Worm (Caenorhabditis elegans): ENCODE data around the gene oatr-1.
A peak's percentile ranks its signal among the peaks of the same experiment; 100 is the strongest.

The oatr-1 gene

DNA sequence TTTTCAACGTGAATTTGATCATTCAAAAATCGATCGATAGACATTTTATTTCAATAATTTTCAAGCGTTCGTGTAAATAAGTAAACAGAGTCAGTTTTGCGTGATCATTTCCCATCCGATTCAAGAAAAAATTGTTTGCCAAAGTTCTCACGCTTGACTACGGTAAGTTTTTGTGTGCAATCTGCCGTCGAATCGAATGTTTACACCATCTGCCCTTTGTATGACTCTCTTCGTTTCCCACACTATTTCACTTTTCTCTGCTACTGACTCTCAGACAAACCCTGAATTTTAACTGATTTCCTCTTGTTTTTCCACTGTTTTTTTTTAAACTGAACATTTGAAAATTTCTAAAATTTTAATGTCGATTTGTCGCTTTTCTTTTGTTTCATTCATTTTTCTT is 51.2 kb downstream of the oatr-1 start (continued):
- peak; percentile 75 for TF ChIP-seq gmeb-1 (tag; optimal IDR thresholded peaks at IDR 0.05)
- TF ChIP-seq R02D3.7 (tag; optimal IDR thresholded peaks at IDR 0.05), result peak; percentile 22
- no peak for TF ChIP-seq ceh-16 (tag; optimal IDR thresholded peaks at IDR 0.05)
- peak; percentile 93 for TF ChIP-seq nhr-129 (tag; optimal IDR thresholded peaks at IDR 0.05)
- TF ChIP-seq nhr-23 (tag; optimal IDR thresholded peaks at IDR 0.05), result no peak
- TF ChIP-seq Y55F3AM.14 (GFP tag; optimal IDR thresholded peaks at IDR 0.05), result peak; percentile 29
- no peak for TF ChIP-seq ZK546.5 (tag; optimal IDR thresholded peaks at IDR 0.05)
- no peak for TF ChIP-seq ztf-11 (tag; optimal IDR thresholded peaks at IDR 0.05)
- TF ChIP-seq ama-1 (optimal IDR thresholded peaks at IDR 0.05), result peak; percentile 53
- peak; percentile 84 for TF ChIP-seq lin-13 (GFP tag; optimal IDR thresholded peaks at IDR 0.05)
- peak; percentile 96 to 98 for TF ChIP-seq lsy-2 (tag; optimal IDR thresholded peaks at IDR 0.05)
- TF ChIP-seq sma-3 (GFP tag; optimal IDR thresholded peaks at IDR 0.05), result peak; percentile 74
- TF ChIP-seq egl-27 (tag; optimal IDR thresholded peaks at IDR 0.05), result peak; percentile 65
- TF ChIP-seq skn-1 (tag; optimal IDR thresholded peaks at IDR 0.05), result no peak
